Worm (Caenorhabditis elegans): Measurements from ENCODE around the gene ttr-32.

The ttr-32 gene

DNA sequence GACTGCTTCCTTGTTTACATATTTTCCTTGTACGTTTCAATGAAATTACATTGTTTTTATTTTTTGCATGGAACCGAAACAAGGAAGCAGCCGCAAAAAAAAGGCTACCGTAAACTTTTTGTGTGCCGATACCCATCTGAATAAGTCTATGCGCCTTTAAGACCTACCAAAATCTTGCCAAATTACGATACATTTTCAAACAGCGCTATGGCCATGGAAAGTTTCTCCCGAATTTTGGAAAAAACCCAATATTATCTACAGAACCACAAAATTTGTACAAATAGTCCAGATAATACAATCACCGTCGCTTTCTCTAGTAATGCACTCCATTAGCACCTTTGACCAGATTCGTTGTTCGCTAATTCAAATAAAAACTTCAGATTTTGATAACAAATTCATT lies 5.5 kb downstream of the ttr-32 start (continued):
- TF ChIP-seq nhr-232 (tag; optimal IDR thresholded peaks at IDR 0.05) (no peak), K02D7.2 (tag; optimal IDR thresholded peaks at IDR 0.05) (no peak), hlh-30 (tag; optimal IDR thresholded peaks at IDR 0.05; ENCODE audit: insufficient read depth) (no peak)

DNA sequence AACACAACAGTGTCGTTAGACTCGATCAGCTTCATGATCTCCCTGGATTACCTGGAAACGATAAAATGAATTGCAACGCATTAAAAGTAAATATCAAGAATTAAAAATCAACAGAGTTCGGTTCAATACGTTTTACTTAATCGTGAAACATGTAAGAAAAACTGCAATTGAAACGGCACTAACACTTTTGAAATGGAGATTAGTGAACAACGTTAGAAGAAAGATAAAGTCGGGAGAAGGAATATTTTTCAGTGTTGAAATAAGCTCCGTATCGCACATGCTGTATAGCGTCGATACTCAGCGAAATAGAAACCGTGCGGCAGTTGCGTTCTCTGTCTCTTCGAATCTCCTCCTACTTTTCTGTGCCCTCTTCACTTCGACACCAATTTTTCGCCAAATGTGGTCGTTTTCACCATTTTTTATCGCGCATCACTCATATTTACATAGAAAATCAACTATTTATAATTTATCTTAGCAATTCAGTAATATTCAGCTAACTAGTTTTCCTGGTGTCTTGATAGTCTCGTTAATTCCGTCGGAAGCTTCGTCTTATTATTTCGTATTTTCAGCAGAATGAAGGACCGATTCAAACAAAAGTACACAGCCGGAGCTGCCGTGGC lies 6.7 kb downstream of the ttr-32 start, which contains the start of the genes rpl-9 and lpd-7:
Gene rpl-9, minus strand, starts transcription at position 51 of the 620 bp plus-strand sequence.
Gene lpd-7, plus strand, starts transcription at position 570 of the 620 bp plus-strand sequence.
- peak; percentile 61 for TF ChIP-seq ceh-31 (tag; optimal IDR thresholded peaks at IDR 0.05)
- no peak for TF ChIP-seq pag-3 (tag; optimal IDR thresholded peaks at IDR 0.05; ENCODE audit: borderline replicate concordance)
- TF ChIP-seq zip-5 (tag; optimal IDR thresholded peaks at IDR 0.05): no peak
- no peak for TF ChIP-seq che-1 (tag; optimal IDR thresholded peaks at IDR 0.05)
- no peak for TF ChIP-seq unc-55 (GFP tag; optimal IDR thresholded peaks at IDR 0.05)
- TF ChIP-seq ztf-16 (tag; optimal IDR thresholded peaks at IDR 0.05): no peak
- peak; percentile 1 for TF ChIP-seq F13H6.1 (tag; optimal IDR thresholded peaks at IDR 0.05)
- no peak for TF ChIP-seq sdc-2 (tag; optimal IDR thresholded peaks at IDR 0.05)
- no peak for TF ChIP-seq lin-11 (tag; optimal IDR thresholded peaks at IDR 0.05)
- TF ChIP-seq syd-9 (tag; optimal IDR thresholded peaks at IDR 0.05): no peak
- no peak for TF ChIP-seq unc-3 (GFP tag; conservative IDR thresholded peaks at IDR 0.05)
- peak; percentile 26 for TF ChIP-seq unc-3 (tag; optimal IDR thresholded peaks at IDR 0.05)
- TF ChIP-seq pax-1 (tag; optimal IDR thresholded peaks at IDR 0.05): peak; percentile 46
- TF ChIP-seq mec-3 (tag; optimal IDR thresholded peaks at IDR 0.05; ENCODE audit: borderline replicate concordance): no peak
- TF ChIP-seq elt-2 (tag; optimal IDR thresholded peaks at IDR 0.05): peak; percentile 43
- peak; percentile 54 for TF ChIP-seq ceh-18 (tag; optimal IDR thresholded peaks at IDR 0.05)
- TF ChIP-seq gmeb-2 (tag; optimal IDR thresholded peaks at IDR 0.05): no peak
- TF ChIP-seq nfya-1 (tag; optimal IDR thresholded peaks at IDR 0.05): peak; percentile 80
- peak; percentile 42 for TF ChIP-seq tbx-2 (tag; optimal IDR thresholded peaks at IDR 0.05)
- no peak for TF ChIP-seq C08G9.2 (tag; optimal IDR thresholded peaks at IDR 0.05)
- no peak for TF ChIP-seq hlh-30 (tag; optimal IDR thresholded peaks at IDR 0.05; ENCODE audit: insufficient read depth)
- no peak for TF ChIP-seq sox-2 (GFP tag; IDR thresholded peaks at IDR 0.05)
- no peak for TF ChIP-seq eyg-1 (tag; optimal IDR thresholded peaks at IDR 0.05)
- TF ChIP-seq ceh-9 (tag; optimal IDR thresholded peaks at IDR 0.05): no peak
- TF ChIP-seq ref-2 (tag; optimal IDR thresholded peaks at IDR 0.05): no peak
- no peak for TF ChIP-seq npax-4 (tag; optimal IDR thresholded peaks at IDR 0.05)
- TF ChIP-seq madf-2 (tag; optimal IDR thresholded peaks at IDR 0.05): no peak
- peak; percentile 21 for TF ChIP-seq unc-42 (tag; optimal IDR thresholded peaks at IDR 0.05)
- TF ChIP-seq lim-6 (tag; optimal IDR thresholded peaks at IDR 0.05): no peak
- TF ChIP-seq ceh-34 (tag; optimal IDR thresholded peaks at IDR 0.05): peak; percentile 59
- no peak for TF ChIP-seq pha-4 (tag; optimal IDR thresholded peaks at IDR 0.05)
- TF ChIP-seq fkh-6 (tag; optimal IDR thresholded peaks at IDR 0.05): no peak
- peak; percentile 46 for TF ChIP-seq dve-1 (tag; optimal IDR thresholded peaks at IDR 0.05)
- peak; percentile 24 for TF ChIP-seq rnt-1 (tag; optimal IDR thresholded peaks at IDR 0.05)

DNA sequence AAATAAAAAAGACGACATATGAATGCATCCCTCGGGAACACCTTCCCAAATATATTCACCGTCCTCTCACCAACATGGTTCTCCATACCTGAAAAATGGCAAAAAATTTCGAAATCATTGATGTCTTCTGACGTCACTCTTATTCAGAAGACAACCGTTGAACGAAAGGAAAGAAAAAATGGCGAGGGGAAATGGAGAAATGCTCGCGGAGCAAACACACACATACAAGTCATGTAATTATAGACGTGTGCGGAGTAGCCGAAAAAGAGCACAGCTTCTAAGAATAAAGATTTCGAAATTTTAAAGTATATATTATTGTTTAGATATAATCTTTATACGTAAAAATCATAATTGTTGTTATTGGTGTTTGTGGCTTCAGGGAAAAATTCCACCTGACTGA lies 13.1 kb downstream of the ttr-32 start, which contains the start of gene mfsd-6:
Gene mfsd-6, minus strand, starts transcription at position 88 of the 400 bp plus-strand sequence.
- TF ChIP-seq pha-2 (tag; optimal IDR thresholded peaks at IDR 0.05) (no peak), pag-3 (tag; optimal IDR thresholded peaks at IDR 0.05; ENCODE audit: borderline replicate concordance) (no peak), K09A11.1 (tag; optimal IDR thresholded peaks at IDR 0.05; ENCODE audit: insufficient read depth) (no peak), hlh-30 (tag; optimal IDR thresholded peaks at IDR 0.05; ENCODE audit: insufficient read depth) (no peak), unc-42 (tag; optimal IDR thresholded peaks at IDR 0.05) (no peak), lim-6 (tag; optimal IDR thresholded peaks at IDR 0.05) (no peak), ets-4 (tag; optimal IDR thresholded peaks at IDR 0.05) (no peak), ceh-22 (tag; optimal IDR thresholded peaks at IDR 0.05) (no peak), tbx-7 (tag; optimal IDR thresholded peaks at IDR 0.05) (no peak), ama-1 (optimal IDR thresholded peaks at IDR 0.05) (no peak), npax-4 (tag; optimal IDR thresholded peaks at IDR 0.05) (no peak), ceh-14 (tag; optimal IDR thresholded peaks at IDR 0.05) (no peak), pros-1 (tag; optimal IDR thresholded peaks at IDR 0.05) (no peak), ceh-45 (GFP tag; IDR thresholded peaks at IDR 0.05) (no peak), dmd-4 (tag; optimal IDR thresholded peaks at IDR 0.05; ENCODE audit: borderline replicate concordance) (no peak), pqm-1 (tag; optimal IDR thresholded peaks at IDR 0.05) (no peak)

Measured in whole organism, late embryonic.